Worm (Caenorhabditis elegans) whole organism, L4 larva: Measurements from ENCODE around the gene srlf-12.

Experiments
- D1046.2 ChIP-seq: fragments of 200-800 bp; sonication (Bioruptor generic); IDR thresholded peaks from 2 replicates; pipeline ENCODE4 v1.3.6; 2022; ENCODE audit warnings: missing genetic modification characterization, missing compliant biosample characterization
- T20F7.1 ChIP-seq: fragments of 200-800 bp; sonication (Bioruptor generic); optimal IDR thresholded peaks from 2 replicates; lab custom pipeline; 2018; ENCODE audit warnings: mild to moderate bottlenecking, missing genetic modification characterization, missing compliant biosample characterization
- T26A8.4 ChIP-seq: fragments of 200-800 bp; sonication (Bioruptor generic); IDR thresholded peaks from 2 replicates; pipeline ENCODE4 v1.3.6; 2022; ENCODE audit warnings: missing genetic modification characterization, missing compliant biosample characterization
- Y48G9A.11 ChIP-seq: fragments of 200-800 bp; sonication (Bioruptor generic); IDR thresholded peaks from 2 replicates; pipeline ENCODE4 v1.3.6; 2022; ENCODE audit warnings: missing genetic modification reagents, missing genetic modification characterization, missing compliant biosample characterization
- ZK337.2 ChIP-seq: fragments of 200-800 bp; sonication (Bioruptor generic); IDR thresholded peaks from 2 replicates; pipeline ENCODE4 v1.3.6; 2022; ENCODE audit warnings: missing genetic modification reagents, missing genetic modification characterization, missing compliant biosample characterization
- ZK546.5 ChIP-seq, 2 experiments: sonication (generic microtip); optimal IDR thresholded peaks; 2 replicates each; lab custom pipeline; 2017; ENCODE audit warnings: missing biosample characterization in 2 of 2, missing genetic modification characterization in 2 of 2
- attf-4 ChIP-seq: sonication (generic microtip); optimal IDR thresholded peaks from 3 replicates; lab custom pipeline; 2017; ENCODE audit warnings: missing biosample characterization, missing genetic modification characterization
- ceh-20 ChIP-seq: fragments of 200-800 bp; sonication (Bioruptor generic); IDR thresholded peaks from 2 replicates; pipeline ENCODE4 v1.3.6; 2022; ENCODE audit warnings: missing genetic modification reagents, missing genetic modification characterization, missing compliant biosample characterization
- ceh-32 ChIP-seq: sonication (generic microtip); optimal IDR thresholded peaks from 2 replicates; lab custom pipeline; 2016; ENCODE audit warnings: mild to moderate bottlenecking, missing genetic modification characterization, missing compliant biosample characterization; ENCODE audit not compliant: poor library complexity
- ceh-44 ChIP-seq: fragments of 200-800 bp; sonication (Bioruptor generic); IDR thresholded peaks from 2 replicates; pipeline ENCODE4 v1.3.6; 2022; ENCODE audit warnings: missing genetic modification reagents, missing genetic modification characterization, missing compliant biosample characterization
- ces-1 ChIP-seq: fragments of 150-350 bp; sonication (generic microtip); optimal IDR thresholded peaks from 4 replicates; lab custom pipeline; 2014; ENCODE audit warnings: missing biosample characterization, missing genetic modification reagents, missing genetic modification characterization
- ctbp-1 ChIP-seq: fragments of 200-800 bp; sonication (Bioruptor generic); IDR thresholded peaks from 2 replicates; pipeline ENCODE4 v1.3.6; 2022; ENCODE audit warnings: missing genetic modification reagents, missing genetic modification characterization, missing compliant biosample characterization
- daf-19 ChIP-seq: fragments of 200-800 bp; sonication (Bioruptor generic); conservative IDR thresholded peaks from 2 replicates; pipeline ENCODE4 v1.3.6; 2022; ENCODE audit warnings: missing genetic modification characterization, missing compliant biosample characterization
- dmd-6 ChIP-seq: fragments of 200-800 bp; sonication (Bioruptor generic); IDR thresholded peaks from 2 replicates; pipeline ENCODE4 v1.3.6; 2022; ENCODE audit warnings: missing genetic modification reagents, missing genetic modification characterization, missing compliant biosample characterization
- fkh-10 ChIP-seq: fragments of 150-350 bp; optimal IDR thresholded peaks from 2 replicates; lab custom pipeline; 2014; ENCODE audit warnings: missing biosample characterization, missing genetic modification reagents, missing genetic modification characterization
- fos-1 ChIP-seq: fragments of 150-350 bp; optimal IDR thresholded peaks from 2 replicates; lab custom pipeline; 2014; ENCODE audit warnings: missing biosample characterization, missing genetic modification characterization
- hif-1 ChIP-seq, 2 experiments: sonication (generic microtip); optimal IDR thresholded peaks; 2 replicates each; lab custom pipeline; 2016 to 2017; ENCODE audit warnings: missing compliant biosample characterization in 2 of 2, missing genetic modification characterization in 2 of 2, missing genetic modification reagents in 2 of 2, missing genotype in 2 of 2, mild to moderate bottlenecking in 1 of 2
- hmg-1.1 ChIP-seq: fragments of 200-800 bp; sonication (Bioruptor generic); IDR thresholded peaks from 2 replicates; pipeline ENCODE4 v1.3.6; 2022; ENCODE audit warnings: missing genetic modification reagents, missing genetic modification characterization, missing compliant biosample characterization
- jun-1 ChIP-seq: fragments of 150-350 bp; optimal IDR thresholded peaks from 2 replicates; lab custom pipeline; 2014; ENCODE audit warnings: missing biosample characterization, missing genetic modification reagents, missing genetic modification characterization
- lim-7 ChIP-seq: fragments of 200-800 bp; sonication (Bioruptor generic); IDR thresholded peaks from 2 replicates; pipeline ENCODE4 v1.3.6; 2022; ENCODE audit warnings: missing genetic modification characterization, missing compliant biosample characterization
- lin-1 ChIP-seq: fragments of 200-800 bp; sonication (Bioruptor generic); IDR thresholded peaks from 2 replicates; pipeline ENCODE4 v1.3.6; 2022; ENCODE audit warnings: missing genetic modification reagents, missing genetic modification characterization, missing compliant biosample characterization
- lin-15B ChIP-seq: fragments of 150-350 bp; sonication (generic microtip); optimal IDR thresholded peaks from 3 replicates; lab custom pipeline; 2014; ENCODE audit warnings: missing biosample characterization, missing genetic modification characterization
- lin-29 ChIP-seq: fragments of 200-800 bp; sonication (Bioruptor generic); IDR thresholded peaks from 2 replicates; pipeline ENCODE4 v1.3.6; 2022; ENCODE audit warnings: missing genetic modification reagents, missing genetic modification characterization, missing compliant biosample characterization
- lin-38 ChIP-seq: fragments of 200-800 bp; sonication (Bioruptor generic); IDR thresholded peaks from 2 replicates; pipeline ENCODE4 v1.3.6; 2022; ENCODE audit warnings: missing genetic modification reagents, missing genetic modification characterization, missing compliant biosample characterization
- lsy-2 ChIP-seq, 2 experiments: fragments of 150-350 bp in 1 of 2; sonication (generic microtip) in 1 of 2; optimal IDR thresholded peaks; 2 replicates each; lab custom pipeline; 2014 to 2017; ENCODE audit warnings: missing biosample characterization in 2 of 2, missing genetic modification characterization in 2 of 2
- madf-5 ChIP-seq, 2 experiments: fragments of 200-800 bp; sonication (Bioruptor generic); IDR thresholded peaks; 2 replicates each; pipeline ENCODE4 v1.3.6; 2022; ENCODE audit warnings: missing compliant biosample characterization in 2 of 2, missing genetic modification characterization in 2 of 2
- madf-9 ChIP-seq: fragments of 200-800 bp; sonication (Bioruptor generic); conservative IDR thresholded peaks from 2 replicates; pipeline ENCODE4 v1.3.6; 2022; ENCODE audit warnings: missing genetic modification reagents, missing genetic modification characterization, missing compliant biosample characterization
- mdl-1 ChIP-seq, 2 experiments: fragments of 150-350 bp in 1 of 2; sonication (generic microtip) in 1 of 2; optimal IDR thresholded peaks; 2 replicates each; lab custom pipeline; 2014 to 2017; ENCODE audit warnings: missing biosample characterization in 2 of 2, missing genetic modification characterization in 2 of 2
- mdt-29 ChIP-seq: fragments of 200-800 bp; sonication (Bioruptor generic); IDR thresholded peaks from 2 replicates; pipeline ENCODE4 v1.3.6; 2022; ENCODE audit warnings: missing genetic modification reagents, missing genetic modification characterization, missing compliant biosample characterization
- mep-1 ChIP-seq: fragments of 150-350 bp; sonication (generic microtip); optimal IDR thresholded peaks from 3 replicates; lab custom pipeline; 2014; ENCODE audit warnings: missing biosample characterization, missing genetic modification characterization
- mes-2 ChIP-seq: sonication (generic microtip); optimal IDR thresholded peaks from 2 replicates; lab custom pipeline; 2016; ENCODE audit warnings: missing genotype, mild to moderate bottlenecking, missing genetic modification characterization, missing compliant biosample characterization; ENCODE audit not compliant: poor library complexity, severe bottlenecking
- mxl-3 ChIP-seq: fragments of 200-800 bp; sonication (Bioruptor generic); optimal IDR thresholded peaks from 2 replicates; lab custom pipeline; 2018; ENCODE audit warnings: mild to moderate bottlenecking, missing genetic modification characterization, missing compliant biosample characterization
- nhr-237 ChIP-seq: sonication (generic microtip); optimal IDR thresholded peaks from 2 replicates; lab custom pipeline; 2017; ENCODE audit warnings: missing biosample characterization, missing genetic modification characterization
- nhr-25 ChIP-seq: sonication (generic microtip); optimal IDR thresholded peaks from 2 replicates; lab custom pipeline; 2017; ENCODE audit warnings: missing genetic modification characterization, mild to moderate bottlenecking, missing compliant biosample characterization, antibody characterized with exemption, moderate library complexity, borderline replicate concordance; ENCODE audit not compliant: insufficient read depth
- nhr-6 ChIP-seq: fragments of 150-350 bp; optimal IDR thresholded peaks from 2 replicates; lab custom pipeline; 2014; ENCODE audit warnings: missing biosample characterization, missing genetic modification characterization
- nhr-77 ChIP-seq: fragments of 150-350 bp; optimal IDR thresholded peaks from 2 replicates; lab custom pipeline; 2014; ENCODE audit warnings: missing biosample characterization, missing genetic modification characterization
- pha-4 ChIP-seq, 2 experiments: fragments of 150-350 bp in 1 of 2; fragments of 200-800 bp in 1 of 2; sonication (Bioruptor generic) in 1 of 2; IDR thresholded peaks in 1 of 2; optimal IDR thresholded peaks in 1 of 2; 2 replicates each; pipeline versions ENCODE4 v1.3.6 to Lab custom; 2014 to 2022; ENCODE audit warnings: missing genetic modification characterization in 2 of 2, missing genetic modification reagents in 2 of 2, missing biosample characterization in 1 of 2, missing compliant biosample characterization in 1 of 2
- pqm-1 ChIP-seq: sonication (generic microtip); optimal IDR thresholded peaks from 2 replicates; lab custom pipeline; 2017; ENCODE audit warnings: missing biosample characterization, missing genetic modification characterization
- rbr-2 ChIP-seq: sonication (generic microtip); optimal IDR thresholded peaks from 2 replicates; lab custom pipeline; 2016; ENCODE audit warnings: missing genotype, missing genetic modification characterization, missing compliant biosample characterization
- set-16 ChIP-seq: fragments of 200-800 bp; sonication (Bioruptor generic); IDR thresholded peaks from 2 replicates; pipeline ENCODE4 v1.3.6; 2022; ENCODE audit warnings: missing genetic modification reagents, missing genetic modification characterization, missing compliant biosample characterization
- skn-1 ChIP-seq: fragments of 150-350 bp; optimal IDR thresholded peaks from 2 replicates; lab custom pipeline; 2014; ENCODE audit warnings: missing biosample characterization, missing genetic modification characterization
- snpc-1.2 ChIP-seq: fragments of 200-800 bp; sonication (Bioruptor generic); IDR thresholded peaks from 2 replicates; pipeline ENCODE4 v1.3.6; 2022; ENCODE audit warnings: missing genetic modification reagents, missing genetic modification characterization, missing compliant biosample characterization
- spr-3 ChIP-seq: fragments of 200-800 bp; sonication (Bioruptor generic); optimal IDR thresholded peaks from 2 replicates; lab custom pipeline; 2018; ENCODE audit warnings: mild to moderate bottlenecking, missing genetic modification characterization, missing compliant biosample characterization
- tag-97 ChIP-seq: fragments of 200-800 bp; sonication (Bioruptor generic); IDR thresholded peaks from 2 replicates; pipeline ENCODE4 v1.3.6; 2022; ENCODE audit warnings: missing genetic modification characterization, missing compliant biosample characterization
- tra-1 ChIP-seq: fragments of 200-800 bp; sonication (Bioruptor generic); IDR thresholded peaks from 2 replicates; pipeline ENCODE4 v1.3.6; 2022; ENCODE audit warnings: missing genetic modification reagents, missing genetic modification characterization, missing compliant biosample characterization
- unc-130 ChIP-seq: sonication (generic microtip); optimal IDR thresholded peaks from 2 replicates; lab custom pipeline; 2016; ENCODE audit warnings: missing genetic modification reagents, missing genetic modification characterization, missing compliant biosample characterization
- unc-62 ChIP-seq, 3 experiments: fragments of 150-350 bp in 1 of 3; sonication (generic microtip); optimal IDR thresholded peaks in 2 of 3; peaks in 1 of 3; 1 replicate in 1 of 3; 2 replicates in 2 of 3; lab custom pipeline; 2014 to 2017; ENCODE audit warnings: missing biosample characterization in 3 of 3, missing genetic modification characterization in 3 of 3, missing genetic modification reagents in 3 of 3, missing genotype in 1 of 3
- ztf-11 ChIP-seq: fragments of 150-350 bp; optimal IDR thresholded peaks from 2 replicates; lab custom pipeline; 2014; ENCODE audit warnings: missing biosample characterization, missing genetic modification characterization
- ztf-7 ChIP-seq: fragments of 150-350 bp; optimal IDR thresholded peaks from 2 replicates; lab custom pipeline; 2014; ENCODE audit warnings: missing biosample characterization, missing genetic modification characterization

srlf-12 gene

DNA sequence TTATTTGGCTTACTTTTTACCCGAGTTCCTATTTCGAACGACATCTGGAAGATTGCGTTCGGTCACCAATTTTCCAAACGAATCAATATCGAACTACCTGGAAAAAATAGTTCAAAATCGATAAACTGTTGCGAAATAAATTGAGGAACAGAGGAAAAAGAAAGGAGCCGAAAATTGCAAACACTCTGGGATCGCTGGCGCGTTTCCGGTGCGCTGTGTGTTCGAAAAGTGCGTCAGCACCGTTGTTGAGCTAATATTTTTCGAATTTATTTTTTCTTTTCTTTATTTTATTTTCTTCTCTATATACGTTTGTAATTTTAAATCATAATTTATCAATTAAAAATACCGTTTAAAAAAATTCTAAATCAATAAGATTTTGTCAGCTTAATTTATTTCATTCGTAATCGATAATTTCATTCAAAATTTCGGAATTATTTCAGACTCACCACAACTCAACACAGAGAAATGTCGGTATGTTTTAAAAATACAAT is 41.2 kb upstream of the srlf-12 start, which contains the start of the genes dnc-1 and lsm-7:
TSS of gene dnc-1 (minus strand) at position 142 of the 491 bp plus-strand sequence.
TSS of gene lsm-7 (plus strand) at position 441 of the 491 bp plus-strand sequence.
- no peak for TF ChIP-seq set-16 (GFP tag; lab: Robert Waterston, UW)
- peak in 1 of 2 experiments; percentile 48 for TF ChIP-seq mdl-1 (tag; optimal IDR thresholded peaks at IDR 0.05; lab: Kevin White, UChicago)
- peak in 1 of 2 experiments; percentile 91 for TF ChIP-seq lsy-2 (tag; optimal IDR thresholded peaks at IDR 0.05; lab: Kevin White, UChicago)
- TF ChIP-seq tra-1 (GFP tag; lab: Robert Waterston, UW): no peak
- no peak for TF ChIP-seq unc-62 (GFP tag; optimal IDR thresholded peaks at IDR 0.05 in 1 of 2; lab: Kevin White, UChicago)
- TF ChIP-seq unc-62 (tag; optimal IDR thresholded peaks at IDR 0.05; lab: Kevin White, UChicago): no peak
- TF ChIP-seq ztf-11 (tag; lab: Kevin White, UChicago): no peak
- peak; percentile 2 for TF ChIP-seq nhr-25 (tag; lab: Kevin White, UChicago)
- TF ChIP-seq tag-97: no peak
- peak; percentile 55; the same call in 1 of the 2 replicates for TF ChIP-seq snpc-1.2 (GFP tag; lab: Robert Waterston, UW)
- TF ChIP-seq lin-38 (GFP tag; lab: Robert Waterston, UW): peak; percentile 74
- peak; percentile 7; the same call in 1 of the 2 replicates for TF ChIP-seq lin-29
- peak; percentile 79 for TF ChIP-seq ceh-44 (GFP tag; lab: Robert Waterston, UW)
- no peak for TF ChIP-seq lim-7 (GFP tag; lab: Robert Waterston, UW)
- peak; percentile 39 for TF ChIP-seq T26A8.4 (GFP tag; lab: Robert Waterston, UW)
- TF ChIP-seq mdt-29 (GFP tag; lab: Robert Waterston, UW): peak; percentile 25; the same call in 1 of the 2 replicates
- no peak for TF ChIP-seq D1046.2 (GFP tag; lab: Robert Waterston, UW)
- peak; percentile 6 for TF ChIP-seq unc-130 (GFP tag; lab: Kevin White, UChicago)
- no peak for TF ChIP-seq rbr-2
- no peak for TF ChIP-seq ceh-32 (tag; lab: Kevin White, UChicago)
- TF ChIP-seq ZK337.2: no peak
- TF ChIP-seq ces-1 (GFP tag; lab: Kevin White, UChicago): no peak
- TF ChIP-seq pha-4 (GFP tag; IDR thresholded peaks at IDR 0.05; lab: Robert Waterston, UW): no peak; the same call in 1 of the 2 replicates
- TF ChIP-seq pha-4 (tag; optimal IDR thresholded peaks at IDR 0.05; lab: Kevin White, UChicago): peak; percentile 15
- peak; percentile 65 for TF ChIP-seq nhr-6
- peak; percentile 65; the same call in 1 of the 2 replicates for TF ChIP-seq ctbp-1 (GFP tag; lab: Robert Waterston, UW)
- TF ChIP-seq lin-15B: no peak
- peak; percentile 80 for TF ChIP-seq mes-2 (tag; lab: Kevin White, UChicago)
- peak; percentile 72 for TF ChIP-seq hmg-1.1 (GFP tag; lab: Robert Waterston, UW)
- no peak for TF ChIP-seq daf-19 (GFP tag; lab: Robert Waterston, UW)
- no peak for TF ChIP-seq ZK546.5 (tag; optimal IDR thresholded peaks at IDR 0.05; lab: Kevin White, UChicago)
- no peak for TF ChIP-seq attf-4 (tag; lab: Kevin White, UChicago)
- no peak for TF ChIP-seq pqm-1 (tag; lab: Kevin White, UChicago)
- no peak for TF ChIP-seq skn-1 (tag; lab: Kevin White, UChicago)
- no peak for TF ChIP-seq nhr-237 (tag; lab: Kevin White, UChicago)
- TF ChIP-seq madf-9 (GFP tag; lab: Robert Waterston, UW): peak; percentile 61
- TF ChIP-seq jun-1: no peak
- peak; percentile 63 for TF ChIP-seq fkh-10 (GFP tag; lab: Kevin White, UChicago)
- peak; percentile 66 for TF ChIP-seq T20F7.1 (GFP tag; lab: Kevin White, UChicago)
- no peak for TF ChIP-seq spr-3 (GFP tag; lab: Kevin White, UChicago)
- no peak for TF ChIP-seq Y48G9A.11 (GFP tag; lab: Robert Waterston, UW)
- TF ChIP-seq ceh-20 (GFP tag; lab: Robert Waterston, UW): peak; percentile 65
- TF ChIP-seq nhr-77 (tag; lab: Kevin White, UChicago): peak; percentile 70
- peak in 1 of 2 experiments; percentile 66 for TF ChIP-seq hif-1 (tag; optimal IDR thresholded peaks at IDR 0.05; lab: Kevin White, UChicago)
- TF ChIP-seq mxl-3 (GFP tag; lab: Kevin White, UChicago): peak; percentile 8
- no peak for TF ChIP-seq fos-1 (tag; lab: Kevin White, UChicago)
- TF ChIP-seq dmd-6 (GFP tag; lab: Robert Waterston, UW): peak; percentile 71
- peak; percentile 5 for TF ChIP-seq ztf-7
- no peak for TF ChIP-seq madf-5 (GFP tag; IDR thresholded peaks at IDR 0.05; lab: Robert Waterston, UW)
- peak; percentile 88 for TF ChIP-seq mep-1 (tag; lab: Kevin White, UChicago)
- TF ChIP-seq lin-1 (GFP tag; lab: Robert Waterston, UW): peak; percentile 45; the same call in 1 of the 2 replicates
